Worm (Caenorhabditis elegans) whole organism, mixed stage, embryonic: ENCODE measurements around the gene D1022.5.

ENCODE experiments used
- M03D4.4 ChIP-seq: sonication (generic microtip); optimal IDR thresholded peaks from 2 replicates; lab custom pipeline; 2017; ENCODE audit warnings: mild to moderate bottlenecking, missing genetic modification characterization, missing compliant biosample characterization
- blmp-1 ChIP-seq: fragments of 150-350 bp; optimal IDR thresholded peaks from 2 replicates; lab custom pipeline; 2014; ENCODE audit warnings: missing biosample characterization, missing genetic modification characterization
- ceh-39 ChIP-seq: fragments of 150-350 bp; optimal IDR thresholded peaks from 2 replicates; lab custom pipeline; 2014; ENCODE audit warnings: missing biosample characterization, missing genetic modification characterization
- ceh-43 ChIP-seq: fragments of 200-800 bp; sonication (Bioruptor generic); optimal IDR thresholded peaks from 2 replicates; lab custom pipeline; 2018; ENCODE audit warnings: mild to moderate bottlenecking, missing genetic modification characterization, moderate library complexity, missing compliant biosample characterization
- ceh-83 ChIP-seq: fragments of 200-800 bp; sonication (Bioruptor generic); optimal IDR thresholded peaks from 2 replicates; lab custom pipeline; 2018; ENCODE audit warnings: mild to moderate bottlenecking, missing genetic modification characterization, missing compliant biosample characterization
- ces-1 ChIP-seq: fragments of 150-350 bp; optimal IDR thresholded peaks from 2 replicates; lab custom pipeline; 2014; ENCODE audit warnings: missing biosample characterization, missing genetic modification reagents, missing genetic modification characterization
- cnd-1 ChIP-seq: fragments of 200-800 bp; sonication (Bioruptor generic); optimal IDR thresholded peaks from 2 replicates; lab custom pipeline; 2018; ENCODE audit warnings: mild to moderate bottlenecking, missing genetic modification characterization, missing compliant biosample characterization
- drap-1 ChIP-seq: fragments of 200-800 bp; sonication (Bioruptor generic); optimal IDR thresholded peaks from 3 replicates; lab custom pipeline; 2018; ENCODE audit warnings: mild to moderate bottlenecking, missing genetic modification characterization, missing compliant biosample characterization
- elt-3 ChIP-seq: fragments of 150-350 bp; optimal IDR thresholded peaks from 2 replicates; lab custom pipeline; 2014; ENCODE audit warnings: missing biosample characterization, missing genetic modification characterization
- flh-1 ChIP-seq: fragments of 200-800 bp; sonication (Bioruptor generic); optimal IDR thresholded peaks from 2 replicates; lab custom pipeline; 2018; ENCODE audit warnings: mild to moderate bottlenecking, missing genetic modification characterization, moderate library complexity, missing compliant biosample characterization
- hlh-1 ChIP-seq: fragments of 150-350 bp; optimal IDR thresholded peaks from 2 replicates; lab custom pipeline; 2014; ENCODE audit warnings: missing biosample characterization, missing genetic modification reagents, missing genetic modification characterization
- lin-13 ChIP-seq: fragments of 150-350 bp; optimal IDR thresholded peaks from 2 replicates; lab custom pipeline; 2014; ENCODE audit warnings: missing biosample characterization, missing genetic modification characterization
- lin-32 ChIP-seq: fragments of 200-800 bp; sonication (Bioruptor generic); optimal IDR thresholded peaks from 2 replicates; lab custom pipeline; 2018; ENCODE audit warnings: mild to moderate bottlenecking, missing genetic modification characterization, missing compliant biosample characterization
- lsy-2 ChIP-seq: fragments of 150-350 bp; optimal IDR thresholded peaks from 2 replicates; lab custom pipeline; 2014; ENCODE audit warnings: missing biosample characterization, missing genetic modification characterization
- mab-5 ChIP-seq: fragments of 150-350 bp; optimal IDR thresholded peaks from 2 replicates; lab custom pipeline; 2014; ENCODE audit warnings: missing biosample characterization, missing genetic modification characterization
- mep-1 ChIP-seq: fragments of 150-350 bp; optimal IDR thresholded peaks from 2 replicates; lab custom pipeline; 2017; ENCODE audit warnings: missing biosample characterization, missing genetic modification reagents, missing genetic modification characterization, inconsistent platforms
- mls-2 ChIP-seq: sonication (generic microtip); optimal IDR thresholded peaks from 2 replicates; lab custom pipeline; 2016; ENCODE audit warnings: mild to moderate bottlenecking, missing genetic modification characterization, moderate library complexity, missing compliant biosample characterization
- nhr-12 ChIP-seq: fragments of 150-350 bp; optimal IDR thresholded peaks from 2 replicates; lab custom pipeline; 2014; ENCODE audit warnings: missing biosample characterization, missing genetic modification characterization
- nhr-2 ChIP-seq: fragments of 150-350 bp; optimal IDR thresholded peaks from 2 replicates; lab custom pipeline; 2014; ENCODE audit warnings: missing biosample characterization, missing genetic modification characterization
- nhr-237 ChIP-seq: fragments of 150-350 bp; optimal IDR thresholded peaks from 2 replicates; lab custom pipeline; 2014; ENCODE audit warnings: missing biosample characterization, missing genetic modification characterization
- pha-4 ChIP-seq: fragments of 150-350 bp; optimal IDR thresholded peaks from 2 replicates; lab custom pipeline; 2018; ENCODE audit warnings: missing biosample characterization, missing genetic modification reagents, missing genetic modification characterization
- snpc-4 ChIP-seq: fragments of 150-350 bp; optimal IDR thresholded peaks from 2 replicates; lab custom pipeline; 2014; ENCODE audit warnings: missing biosample characterization, missing genetic modification characterization
- tbx-8 ChIP-seq: fragments of 200-800 bp; sonication (Bioruptor generic); optimal IDR thresholded peaks from 2 replicates; lab custom pipeline; 2018; ENCODE audit warnings: mild to moderate bottlenecking, missing genetic modification characterization, moderate library complexity, missing compliant biosample characterization
- unc-120 ChIP-seq: sonication (generic microtip); optimal IDR thresholded peaks from 2 replicates; lab custom pipeline; 2017; ENCODE audit warnings: missing genetic modification characterization, missing compliant biosample characterization; ENCODE audit not compliant: poor library complexity, severe bottlenecking
- unc-39 ChIP-seq: fragments of 150-350 bp; optimal IDR thresholded peaks from 2 replicates; lab custom pipeline; 2014; ENCODE audit warnings: missing biosample characterization, missing genetic modification characterization
- unc-62 ChIP-seq: fragments of 150-350 bp; optimal IDR thresholded peaks from 2 replicates; lab custom pipeline; 2014; ENCODE audit warnings: missing biosample characterization, missing genetic modification reagents, missing genetic modification characterization
- zip-8 ChIP-seq: fragments of 150-350 bp; optimal IDR thresholded peaks from 2 replicates; lab custom pipeline; 2014; ENCODE audit warnings: missing biosample characterization, missing genetic modification characterization

The D1022.5 gene

DNA sequence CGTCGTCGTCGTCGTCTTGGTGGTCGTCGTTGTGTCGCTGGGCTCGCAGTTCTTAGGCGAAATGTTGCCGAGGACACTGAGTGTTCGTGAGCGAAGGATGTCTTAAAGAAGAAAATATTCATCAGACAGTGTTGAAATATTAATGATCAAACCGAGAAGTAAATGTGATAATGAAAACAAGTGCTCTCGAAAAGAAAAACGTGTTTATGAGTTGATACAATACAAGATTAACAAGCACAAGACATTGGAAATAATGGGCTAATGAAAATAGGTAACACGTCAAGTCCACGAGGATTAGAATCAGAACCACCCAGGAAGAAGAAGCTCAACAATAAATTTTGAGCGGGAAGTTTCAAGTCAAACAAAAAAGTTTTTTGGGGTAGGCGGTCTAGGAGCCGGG, 46.7 kb downstream of the D1022.5 start, which contains the start of gene K02A2.5:
TSS of gene K02A2.5 (minus strand) at position 101 of the 400 bp plus-strand sequence.
- no peak for TF ChIP-seq ces-1
- TF ChIP-seq drap-1 (GFP tag; lab: Kevin White, UChicago) = no peak
- TF ChIP-seq pha-4 (tag; lab: Kevin White, UChicago) = no peak
- no peak for TF ChIP-seq ceh-43
- no peak for TF ChIP-seq tbx-8
- no peak for TF ChIP-seq lsy-2 (tag; lab: Kevin White, UChicago)
- no peak for TF ChIP-seq cnd-1 (tag; lab: Kevin White, UChicago)
- TF ChIP-seq mab-5 = no peak
- TF ChIP-seq hlh-1 = no peak
- no peak for TF ChIP-seq unc-120
- no peak for TF ChIP-seq blmp-1 (tag; lab: Kevin White, UChicago)
- TF ChIP-seq nhr-12 (tag; lab: Kevin White, UChicago) = no peak
- TF ChIP-seq zip-8 (tag; lab: Kevin White, UChicago) = no peak
- no peak for TF ChIP-seq flh-1
- TF ChIP-seq snpc-4 (tag; lab: Kevin White, UChicago) = no peak
- no peak for TF ChIP-seq M03D4.4 (tag; lab: Kevin White, UChicago)
- TF ChIP-seq lin-13 (tag; lab: Kevin White, UChicago) = no peak

DNA sequence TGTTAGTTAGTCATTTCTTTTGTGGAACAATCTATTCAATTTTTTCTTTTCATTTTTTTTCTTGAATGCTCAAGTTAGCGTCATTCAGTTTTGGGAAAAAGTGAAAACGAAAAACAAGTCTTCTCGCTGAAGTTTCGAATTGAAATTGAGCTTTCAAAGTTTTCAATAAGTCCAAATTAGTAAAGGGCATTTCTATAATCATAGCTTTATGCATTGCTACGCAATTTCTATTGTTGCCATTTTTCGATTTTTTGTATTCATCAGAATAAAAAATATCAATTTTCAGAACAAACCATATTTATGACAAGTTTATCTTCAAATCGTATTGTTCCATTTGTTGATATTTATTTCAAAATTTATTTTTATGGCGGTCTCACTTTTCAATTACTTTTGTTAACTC, 50.4 kb downstream of the D1022.5 start, which contains the start of gene srd-55:
TSS of gene srd-55 (plus strand) at position 301 of the 400 bp plus-strand sequence.
- TF ChIP-seq ceh-83 (GFP tag; lab: Kevin White, UChicago) (no peak), nhr-12 (tag; lab: Kevin White, UChicago) (no peak), mep-1 (tag; lab: Kevin White, UChicago) (no peak), lin-13 (tag; lab: Kevin White, UChicago) (no peak), elt-3 (tag; lab: Kevin White, UChicago) (no peak), mls-2 (no peak), nhr-237 (no peak), ceh-39 (tag; lab: Kevin White, UChicago) (no peak), unc-39 (tag; lab: Kevin White, UChicago) (no peak), lin-32 (GFP tag; lab: Kevin White, UChicago) (no peak), unc-120 (no peak), unc-62 (no peak), mab-5 (no peak), snpc-4 (tag; lab: Kevin White, UChicago) (no peak), cnd-1 (tag; lab: Kevin White, UChicago) (no peak), zip-8 (tag; lab: Kevin White, UChicago) (no peak), nhr-2 (tag; lab: Kevin White, UChicago) (no peak), ces-1 (no peak)
